Worm (Caenorhabditis elegans) whole organism, L2 larva: Measurements from ENCODE around the gene dhs-16.

Experiments used
- C34F6.9 ChIP-seq: fragments of 150-350 bp; optimal IDR thresholded peaks from 2 replicates; lab custom pipeline; 2014; ENCODE audit warnings: missing biosample characterization, missing genetic modification characterization
- F13H6.1 ChIP-seq: sonication (generic microtip); optimal IDR thresholded peaks from 2 replicates; lab custom pipeline; 2016; ENCODE audit warnings: missing genetic modification characterization, missing compliant biosample characterization
- Y55F3AM.14 ChIP-seq: fragments of 200-800 bp; sonication (Bioruptor generic); optimal IDR thresholded peaks from 2 replicates; lab custom pipeline; 2018; ENCODE audit warnings: mild to moderate bottlenecking, missing genetic modification characterization, missing compliant biosample characterization
- ZK546.5 ChIP-seq: sonication (generic microtip); optimal IDR thresholded peaks from 2 replicates; lab custom pipeline; 2017; ENCODE audit warnings: missing biosample characterization, missing genetic modification characterization
- alr-1 ChIP-seq: fragments of 150-350 bp; optimal IDR thresholded peaks from 2 replicates; lab custom pipeline; 2014; ENCODE audit warnings: missing biosample characterization, missing genetic modification characterization
- aly-2 ChIP-seq: fragments of 150-350 bp; optimal IDR thresholded peaks from 2 replicates; lab custom pipeline; 2014; ENCODE audit warnings: missing biosample characterization, missing genetic modification characterization
- ama-1 ChIP-seq: fragments of 150-350 bp; optimal IDR thresholded peaks from 2 replicates; lab custom pipeline; 2018; ENCODE audit warnings: inconsistent platforms
- ceh-16 ChIP-seq: fragments of 150-350 bp; optimal IDR thresholded peaks from 2 replicates; lab custom pipeline; 2014; ENCODE audit warnings: missing biosample characterization, missing genetic modification characterization
- ceh-82 ChIP-seq: fragments of 150-350 bp; optimal IDR thresholded peaks from 2 replicates; lab custom pipeline; 2014; ENCODE audit warnings: missing biosample characterization, missing genetic modification characterization
- crh-2 ChIP-seq: sonication (generic microtip); optimal IDR thresholded peaks from 2 replicates; lab custom pipeline; 2017; ENCODE audit warnings: missing biosample characterization, missing genetic modification characterization
- dmd-4 ChIP-seq: sonication (generic microtip); optimal IDR thresholded peaks from 2 replicates; lab custom pipeline; 2017; ENCODE audit warnings: missing biosample characterization, missing genetic modification characterization
- egl-27 ChIP-seq: sonication (generic microtip); optimal IDR thresholded peaks from 3 replicates; lab custom pipeline; 2017; ENCODE audit warnings: missing biosample characterization, missing genetic modification reagents, missing genetic modification characterization
- elt-1 ChIP-seq: fragments of 150-350 bp; optimal IDR thresholded peaks from 2 replicates; lab custom pipeline; 2014; ENCODE audit warnings: missing biosample characterization, missing genetic modification characterization
- elt-3 ChIP-seq: sonication (generic microtip); optimal IDR thresholded peaks from 2 replicates; lab custom pipeline; 2017; ENCODE audit warnings: missing biosample characterization, missing genetic modification characterization
- fos-1 ChIP-seq: fragments of 150-350 bp; optimal IDR thresholded peaks from 2 replicates; lab custom pipeline; 2014; ENCODE audit warnings: missing biosample characterization, missing genetic modification characterization
- lin-11 ChIP-seq: fragments of 150-350 bp; sonication (generic microtip); optimal IDR thresholded peaks from 2 replicates; lab custom pipeline; 2014; ENCODE audit warnings: missing biosample characterization, missing genetic modification characterization, inconsistent platforms, mixed read lengths
- lin-13 ChIP-seq: fragments of 150-350 bp; optimal IDR thresholded peaks from 2 replicates; lab custom pipeline; 2014; ENCODE audit warnings: missing biosample characterization, missing genetic modification reagents, missing genetic modification characterization
- lsy-2 ChIP-seq, 2 experiments: fragments of 150-350 bp in 1 of 2; sonication (generic microtip) in 1 of 2; optimal IDR thresholded peaks; 2 replicates each; lab custom pipeline; 2014 to 2017; ENCODE audit warnings: missing biosample characterization in 2 of 2, missing genetic modification characterization in 2 of 2
- mab-5 ChIP-seq: fragments of 150-350 bp; optimal IDR thresholded peaks from 2 replicates; lab custom pipeline; 2014; ENCODE audit warnings: missing biosample characterization, missing genetic modification characterization
- mbf-1 ChIP-seq: sonication (generic microtip); optimal IDR thresholded peaks from 2 replicates; lab custom pipeline; 2017; ENCODE audit warnings: missing biosample characterization, missing genetic modification characterization
- mdl-1 ChIP-seq, 2 experiments: fragments of 150-350 bp in 1 of 2; sonication (generic microtip) in 1 of 2; optimal IDR thresholded peaks; 2 replicates each; lab custom pipeline; 2017; ENCODE audit warnings: missing biosample characterization in 2 of 2, missing genetic modification characterization in 2 of 2
- nhr-10 ChIP-seq: sonication (generic microtip); optimal IDR thresholded peaks from 2 replicates; lab custom pipeline; 2017; ENCODE audit warnings: missing biosample characterization, missing genetic modification characterization
- nhr-11 ChIP-seq: fragments of 150-350 bp; optimal IDR thresholded peaks from 2 replicates; lab custom pipeline; 2014; ENCODE audit warnings: missing biosample characterization, missing genetic modification characterization
- nhr-12 ChIP-seq: fragments of 150-350 bp; optimal IDR thresholded peaks from 2 replicates; lab custom pipeline; 2014; ENCODE audit warnings: missing biosample characterization, missing genetic modification characterization
- nhr-129 ChIP-seq: fragments of 150-350 bp; optimal IDR thresholded peaks from 2 replicates; lab custom pipeline; 2014; ENCODE audit warnings: missing biosample characterization, missing genetic modification characterization
- nhr-21 ChIP-seq: fragments of 150-350 bp; optimal IDR thresholded peaks from 2 replicates; lab custom pipeline; 2014; ENCODE audit warnings: missing biosample characterization, missing genetic modification characterization
- nhr-23 ChIP-seq: fragments of 150-350 bp; optimal IDR thresholded peaks from 2 replicates; lab custom pipeline; 2014; ENCODE audit warnings: missing biosample characterization, missing genetic modification reagents, missing genetic modification characterization
- nhr-25 ChIP-seq: fragments of 150-350 bp; sonication (generic microtip); optimal IDR thresholded peaks from 3 replicates; lab custom pipeline; 2014; ENCODE audit warnings: missing biosample characterization, missing genetic modification characterization
- nhr-6 ChIP-seq: fragments of 150-350 bp; optimal IDR thresholded peaks from 2 replicates; lab custom pipeline; 2014; ENCODE audit warnings: missing biosample characterization, missing genetic modification characterization
- nhr-77 ChIP-seq: fragments of 150-350 bp; optimal IDR thresholded peaks from 2 replicates; lab custom pipeline; 2014; ENCODE audit warnings: missing biosample characterization, missing genetic modification characterization
- peb-1 ChIP-seq: fragments of 150-350 bp; optimal IDR thresholded peaks from 2 replicates; lab custom pipeline; 2014; ENCODE audit warnings: missing biosample characterization, missing genetic modification characterization
- sem-4 ChIP-seq: fragments of 150-350 bp; optimal IDR thresholded peaks from 2 replicates; lab custom pipeline; 2014; ENCODE audit warnings: missing biosample characterization, missing genetic modification reagents, missing genetic modification characterization
- skn-1 ChIP-seq: sonication (generic microtip); optimal IDR thresholded peaks from 2 replicates; lab custom pipeline; 2017; ENCODE audit warnings: missing biosample characterization, missing genetic modification characterization
- sma-3 ChIP-seq: sonication (generic microtip); optimal IDR thresholded peaks from 2 replicates; lab custom pipeline; 2016; ENCODE audit warnings: missing genetic modification reagents, missing genetic modification characterization, missing compliant biosample characterization
- sma-9 ChIP-seq, 2 experiments: fragments of 150-350 bp in 1 of 2; sonication (generic microtip) in 1 of 2; optimal IDR thresholded peaks; 2 replicates each; lab custom pipeline; 2014 to 2016; ENCODE audit warnings: missing genetic modification characterization in 2 of 2, mild to moderate bottlenecking in 1 of 2, missing biosample characterization in 1 of 2, missing compliant biosample characterization in 1 of 2, missing genetic modification reagents in 1 of 2, moderate library complexity in 1 of 2
- snpc-4 ChIP-seq: fragments of 150-350 bp; optimal IDR thresholded peaks from 2 replicates; lab custom pipeline; 2014; ENCODE audit warnings: missing biosample characterization, missing genetic modification characterization
- unc-39 ChIP-seq: fragments of 150-350 bp; optimal IDR thresholded peaks from 2 replicates; lab custom pipeline; 2014; ENCODE audit warnings: missing biosample characterization, missing genetic modification characterization
- unc-55 ChIP-seq: fragments of 150-350 bp; sonication (generic microtip); optimal IDR thresholded peaks from 3 replicates; lab custom pipeline; 2014; ENCODE audit warnings: missing biosample characterization, missing genetic modification reagents, missing genetic modification characterization
- zag-1 ChIP-seq: fragments of 150-350 bp; optimal IDR thresholded peaks from 2 replicates; lab custom pipeline; 2014; ENCODE audit warnings: missing biosample characterization, missing genetic modification characterization
- ztf-1 ChIP-seq: fragments of 200-800 bp; sonication (Bioruptor generic); conservative IDR thresholded peaks from 2 replicates; pipeline ENCODE4 v1.3.6; 2022; ENCODE audit warnings: missing genetic modification characterization, missing compliant biosample characterization
- ztf-11 ChIP-seq: sonication (generic microtip); optimal IDR thresholded peaks from 2 replicates; lab custom pipeline; 2017; ENCODE audit warnings: missing biosample characterization, missing genetic modification characterization
- ztf-4 ChIP-seq: fragments of 150-350 bp; optimal IDR thresholded peaks from 2 replicates; lab custom pipeline; 2014; ENCODE audit warnings: missing biosample characterization, missing genetic modification characterization

The dhs-16 gene

ce11 chrV:5991490-5992069 is 8.0 kb downstream of the dhs-16 start:
- TF ChIP-seq crh-2 (tag; lab: Kevin White, UChicago) (peak; percentile 94), peb-1 (tag; lab: Kevin White, UChicago) (no peak), elt-3 (tag; lab: Kevin White, UChicago) (no peak), nhr-23 (no peak), egl-27 (tag; lab: Kevin White, UChicago) (peak; percentile 48), lin-13 (peak; percentile 30), mab-5 (tag; lab: Kevin White, UChicago) (peak; percentile 44), F13H6.1 (tag; lab: Kevin White, UChicago) (peak; percentile 67), ceh-16 (no peak), C34F6.9 (tag; lab: Kevin White, UChicago) (peak; percentile 84), nhr-77 (tag; lab: Kevin White, UChicago) (no peak), nhr-6 (tag; lab: Kevin White, UChicago) (peak; percentile 58), sma-9 (GFP tag; optimal IDR thresholded peaks at IDR 0.05; lab: Kevin White, UChicago) (peak; percentile 2), sma-9 (tag; optimal IDR thresholded peaks at IDR 0.05; lab: Kevin White, UChicago) (no peak), unc-55 (peak; percentile 83), mbf-1 (tag; lab: Kevin White, UChicago) (no peak), mdl-1 (tag; optimal IDR thresholded peaks at IDR 0.05; lab: Kevin White, UChicago) (peak in 1 of 2 experiments; percentile 46), zag-1 (tag; lab: Kevin White, UChicago) (peak; percentile 80), nhr-129 (tag; lab: Kevin White, UChicago) (peak; percentile 86), lsy-2 (tag; optimal IDR thresholded peaks at IDR 0.05; lab: Kevin White, UChicago) (peak in 1 of 2 experiments; percentile 66), aly-2 (no peak), nhr-11 (no peak), ZK546.5 (tag; lab: Kevin White, UChicago) (no peak)

- TF ChIP-seq ama-1 (lab: Kevin White, UChicago) (no peak), nhr-6 (tag; lab: Kevin White, UChicago) (no peak), dmd-4 (tag; lab: Kevin White, UChicago) (no peak), nhr-10 (no peak), Y55F3AM.14 (GFP tag; lab: Kevin White, UChicago) (no peak), nhr-21 (tag; lab: Kevin White, UChicago) (no peak), ztf-11 (tag; lab: Kevin White, UChicago) (no peak)
Measured at ce11 chrV:5995598-5995997, 12.1 kb downstream of the dhs-16 start.

- TF ChIP-seq mab-5 (tag; lab: Kevin White, UChicago) (no peak), nhr-10 (no peak), lin-11 (no peak), nhr-77 (tag; lab: Kevin White, UChicago) (no peak), F13H6.1 (tag; lab: Kevin White, UChicago) (no peak), nhr-25 (tag; lab: Kevin White, UChicago) (no peak), elt-3 (tag; lab: Kevin White, UChicago) (no peak), nhr-6 (tag; lab: Kevin White, UChicago) (no peak), dmd-4 (tag; lab: Kevin White, UChicago) (no peak), peb-1 (tag; lab: Kevin White, UChicago) (no peak), skn-1 (tag; lab: Kevin White, UChicago) (no peak), sma-3 (GFP tag; lab: Kevin White, UChicago) (no peak), ZK546.5 (tag; lab: Kevin White, UChicago) (no peak), aly-2 (no peak), fos-1 (tag; lab: Kevin White, UChicago) (no peak), ztf-11 (tag; lab: Kevin White, UChicago) (no peak), mbf-1 (tag; lab: Kevin White, UChicago) (no peak), mdl-1 (tag; optimal IDR thresholded peaks at IDR 0.05; lab: Kevin White, UChicago) (no peak)
- TF ChIP-seq, all 48 proteins: peak for 0
Measured at ce11 chrV:5996114-5996513, 12.6 kb downstream of the dhs-16 start, which contains the start of gene cpg-4. cpg-4 (plus strand) TSS chrV:5996416.

- TF ChIP-seq nhr-12 (tag; lab: Kevin White, UChicago) (peak; percentile 10), lin-11 (peak; percentile 67), ceh-82 (peak; percentile 7), lin-13 (peak; percentile 67), sma-3 (GFP tag; lab: Kevin White, UChicago) (peak; percentile 97), sem-4 (tag; lab: Kevin White, UChicago) (peak; percentile 82), mab-5 (tag; lab: Kevin White, UChicago) (no peak), elt-1 (no peak), ztf-4 (tag; lab: Kevin White, UChicago) (peak; percentile 97), elt-3 (tag; lab: Kevin White, UChicago) (no peak), ztf-1 (no peak), lsy-2 (tag; optimal IDR thresholded peaks at IDR 0.05; lab: Kevin White, UChicago) (peak; percentile 73 to 91), C34F6.9 (tag; lab: Kevin White, UChicago) (peak; percentile 95), ztf-11 (tag; lab: Kevin White, UChicago) (no peak), fos-1 (tag; lab: Kevin White, UChicago) (no peak), mbf-1 (tag; lab: Kevin White, UChicago) (no peak), alr-1 (tag; lab: Kevin White, UChicago) (peak; percentile 55), sma-9 (GFP tag; optimal IDR thresholded peaks at IDR 0.05; lab: Kevin White, UChicago) (peak; percentile 99), sma-9 (tag; optimal IDR thresholded peaks at IDR 0.05; lab: Kevin White, UChicago) (no peak), snpc-4 (tag; lab: Kevin White, UChicago) (peak; percentile 62), nhr-77 (tag; lab: Kevin White, UChicago) (peak; percentile 71), nhr-21 (tag; lab: Kevin White, UChicago) (peak; percentile 96), nhr-129 (tag; lab: Kevin White, UChicago) (peak; percentile 96), egl-27 (tag; lab: Kevin White, UChicago) (peak; percentile 95), ceh-16 (peak; percentile 80), ZK546.5 (tag; lab: Kevin White, UChicago) (no peak), mdl-1 (tag; optimal IDR thresholded peaks at IDR 0.05; lab: Kevin White, UChicago) (peak; percentile 83 to 87), unc-39 (no peak), peb-1 (tag; lab: Kevin White, UChicago) (peak; percentile 32)
Measured at ce11 chrV:6000368-6000802, 16.8 kb downstream of the dhs-16 start.
